Worm (Caenorhabditis elegans) whole organism, early embryonic: Measurements from ENCODE around the gene jhdm-1.

ENCODE experiments used
- B0310.2 ChIP-seq: sonication (generic microtip); optimal IDR thresholded peaks from 2 replicates; lab custom pipeline; 2016; ENCODE audit warnings: mild to moderate bottlenecking, missing genetic modification characterization, missing compliant biosample characterization
- F13C5.2 ChIP-seq: sonication (generic microtip); optimal IDR thresholded peaks from 2 replicates; lab custom pipeline; 2017; ENCODE audit warnings: mild to moderate bottlenecking, missing genetic modification characterization, inconsistent platforms, missing compliant biosample characterization
- aly-1 ChIP-seq: sonication (generic microtip); optimal IDR thresholded peaks from 2 replicates; lab custom pipeline; 2016; ENCODE audit warnings: missing genetic modification characterization, missing compliant biosample characterization
- ama-1 ChIP-seq: fragments of 150-350 bp; optimal IDR thresholded peaks from 2 replicates; lab custom pipeline; 2014
- ceh-13 ChIP-seq: fragments of 200-800 bp; sonication (Bioruptor generic); optimal IDR thresholded peaks from 2 replicates; lab custom pipeline; 2018; ENCODE audit warnings: mild to moderate bottlenecking, missing genetic modification characterization, missing compliant biosample characterization
- ceh-36 ChIP-seq: sonication (generic microtip); optimal IDR thresholded peaks from 2 replicates; lab custom pipeline; 2016; ENCODE audit warnings: missing genetic modification characterization, inconsistent platforms, missing compliant biosample characterization
- ets-7 ChIP-seq: sonication (generic microtip); optimal IDR thresholded peaks from 2 replicates; lab custom pipeline; 2016; ENCODE audit warnings: missing genotype, missing genetic modification characterization, missing compliant biosample characterization
- flt-1 ChIP-seq: fragments of 200-800 bp; sonication (Bioruptor generic); IDR thresholded peaks from 2 replicates; pipeline ENCODE4 v1.3.6; 2022; ENCODE audit warnings: missing genetic modification characterization, missing compliant biosample characterization
- hmbx-1 ChIP-seq: sonication (generic microtip); optimal IDR thresholded peaks from 2 replicates; lab custom pipeline; 2016; ENCODE audit warnings: mild to moderate bottlenecking, missing genetic modification characterization, missing compliant biosample characterization
- hmg-4 ChIP-seq: fragments of 200-800 bp; sonication (Bioruptor generic); optimal IDR thresholded peaks from 2 replicates; lab custom pipeline; 2018; ENCODE audit warnings: mild to moderate bottlenecking, missing genetic modification characterization, missing compliant biosample characterization
- hnd-1 ChIP-seq: sonication (generic microtip); optimal IDR thresholded peaks from 2 replicates; lab custom pipeline; 2016; ENCODE audit warnings: missing genetic modification characterization, missing compliant biosample characterization
- pes-1 ChIP-seq: fragments of 200-800 bp; sonication (Bioruptor generic); IDR thresholded peaks from 2 replicates; pipeline ENCODE4 v1.3.6; 2022; ENCODE audit warnings: missing genetic modification reagents, missing genetic modification characterization, missing compliant biosample characterization
- scrt-1 ChIP-seq: fragments of 200-800 bp; sonication (Bioruptor generic); IDR thresholded peaks from 2 replicates; pipeline ENCODE4 v1.3.6; 2022; ENCODE audit warnings: missing genetic modification characterization, missing compliant biosample characterization
- sea-1 ChIP-seq: fragments of 200-800 bp; sonication (Bioruptor generic); conservative IDR thresholded peaks from 2 replicates; pipeline ENCODE4 v1.3.6; 2022; ENCODE audit warnings: missing genetic modification characterization, missing compliant biosample characterization
- tbx-11 ChIP-seq: fragments of 200-800 bp; sonication (Bioruptor generic); IDR thresholded peaks from 2 replicates; pipeline ENCODE4 v1.3.6; 2022; ENCODE audit warnings: missing genetic modification characterization, missing compliant biosample characterization
- tbx-37 ChIP-seq: fragments of 200-800 bp; sonication (Bioruptor generic); conservative IDR thresholded peaks from 2 replicates; pipeline ENCODE4 v1.3.6; 2022; ENCODE audit warnings: missing genetic modification reagents, missing genetic modification characterization, missing compliant biosample characterization
- tra-4 ChIP-seq: sonication (generic microtip); optimal IDR thresholded peaks from 2 replicates; lab custom pipeline; 2017; ENCODE audit warnings: missing genetic modification characterization, missing compliant biosample characterization

jhdm-1 gene

DNA sequence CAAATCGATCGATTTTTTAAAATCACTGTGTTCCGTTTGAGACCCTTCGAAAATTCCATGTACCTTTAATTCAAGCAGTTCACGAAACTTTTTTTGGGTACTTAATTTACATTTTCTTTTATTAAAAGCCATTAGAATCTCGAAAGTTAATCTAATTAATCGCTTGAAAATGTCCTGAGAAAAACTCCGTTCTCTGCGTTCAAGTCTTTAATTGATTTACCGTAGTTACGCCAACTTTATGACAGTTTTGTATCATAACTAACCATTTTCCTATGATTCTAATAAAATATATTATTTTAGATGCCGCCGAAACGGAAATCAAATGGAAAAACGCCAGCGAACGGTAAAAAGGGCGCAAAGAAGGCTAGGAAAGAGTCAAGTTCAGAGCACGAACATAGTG is at the start of gene jhdm-1:
jhdm-1 (plus strand) TSS at position 301 of the 400 bp plus-strand sequence.
- TF ChIP-seq tbx-37 (GFP tag; lab: Robert Waterston, UW) = no peak
- TF ChIP-seq pes-1 (GFP tag; lab: Robert Waterston, UW) = no peak
- no peak for TF ChIP-seq ets-7 (tag; lab: Kevin White, UChicago)
- TF ChIP-seq hmg-4 (GFP tag; lab: Kevin White, UChicago) = no peak
- no peak for TF ChIP-seq hmbx-1

DNA sequence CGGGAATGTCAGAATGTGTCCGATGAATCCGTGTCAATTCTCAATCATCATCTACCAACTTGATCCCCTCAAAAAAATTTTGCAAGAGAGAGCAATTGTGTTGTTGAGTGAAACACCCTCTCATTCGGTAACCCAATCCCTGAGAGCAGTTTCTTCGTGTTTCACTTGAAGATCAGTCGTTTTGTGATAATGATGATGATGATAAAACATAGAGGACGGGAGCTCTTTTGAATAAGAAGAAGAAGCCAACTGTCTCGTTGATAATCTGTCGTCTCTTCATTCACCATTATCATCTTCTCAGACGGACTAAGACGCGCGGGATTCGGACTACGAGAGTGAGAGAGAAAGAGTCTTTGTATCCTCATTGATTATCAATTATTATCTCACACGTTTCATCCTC is 49.2 kb upstream of the jhdm-1 start:
- TF ChIP-seq F13C5.2 (no peak), ceh-36 (tag; lab: Kevin White, UChicago) (no peak), ama-1 (lab: Kevin White, UChicago) (no peak), hmbx-1 (no peak), ceh-13 (GFP tag; lab: Kevin White, UChicago) (no peak), aly-1 (tag; lab: Kevin White, UChicago) (no peak), tbx-11 (GFP tag; lab: Robert Waterston, UW) (no peak), hmg-4 (GFP tag; lab: Kevin White, UChicago) (no peak), tbx-37 (GFP tag; lab: Robert Waterston, UW) (no peak), sea-1 (GFP tag; lab: Robert Waterston, UW) (no peak), pes-1 (GFP tag; lab: Robert Waterston, UW) (no peak), scrt-1 (GFP tag; lab: Robert Waterston, UW) (no peak)

DNA sequence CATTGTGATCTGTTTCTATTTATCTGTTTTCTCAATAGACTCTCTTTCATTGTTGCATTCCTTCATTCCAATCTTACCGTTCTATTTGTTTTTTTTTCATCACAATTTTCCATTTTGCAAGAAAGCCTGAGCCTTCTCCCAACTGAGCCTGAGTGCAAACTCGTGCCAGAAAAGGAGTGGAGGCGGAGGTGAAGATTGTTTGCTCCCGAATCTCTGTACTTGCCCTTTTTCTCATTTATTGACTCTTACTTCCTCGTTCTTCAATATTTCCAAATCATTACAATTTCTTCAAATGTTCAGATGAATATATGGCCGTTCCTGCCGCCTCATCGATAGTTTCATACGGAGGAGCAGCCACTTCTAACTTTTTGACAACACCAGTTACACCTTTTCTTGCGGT is 47.5 kb upstream of the jhdm-1 start, which contains the start of gene let-756:
let-756 (plus strand) TSS at position 301 of the 400 bp plus-strand sequence.
- no peak for TF ChIP-seq hmg-4 (GFP tag; lab: Kevin White, UChicago)
- no peak for TF ChIP-seq hmbx-1
- TF ChIP-seq aly-1 (tag; lab: Kevin White, UChicago) = no peak
- no peak for TF ChIP-seq scrt-1 (GFP tag; lab: Robert Waterston, UW)
- TF ChIP-seq B0310.2 (tag; lab: Kevin White, UChicago) = no peak
- no peak for TF ChIP-seq ceh-13 (GFP tag; lab: Kevin White, UChicago)
- no peak for TF ChIP-seq F13C5.2
- TF ChIP-seq tbx-37 (GFP tag; lab: Robert Waterston, UW) = no peak
- no peak for TF ChIP-seq sea-1 (GFP tag; lab: Robert Waterston, UW)
- TF ChIP-seq ets-7 (tag; lab: Kevin White, UChicago) = no peak

DNA sequence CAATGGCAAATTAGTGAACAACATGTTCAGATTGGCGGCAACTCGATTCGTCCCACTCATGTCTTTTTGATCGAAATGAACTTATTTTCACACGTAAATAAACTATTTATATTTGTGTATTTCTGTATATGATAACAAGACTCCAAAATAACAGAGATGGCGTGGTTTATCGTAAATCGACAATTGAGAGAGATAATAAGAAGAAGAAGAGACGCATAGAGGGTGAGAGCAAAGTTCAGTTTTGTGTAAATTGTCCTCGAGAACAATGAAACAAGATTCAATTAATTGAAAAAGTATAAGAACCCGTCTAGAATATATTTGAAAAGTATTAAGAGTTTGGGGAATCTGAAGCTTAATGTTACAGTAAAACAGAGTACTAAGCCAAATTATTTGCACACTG is 42.9 kb upstream of the jhdm-1 start:
- TF ChIP-seq B0310.2 (tag; lab: Kevin White, UChicago) (no peak), hmg-4 (GFP tag; lab: Kevin White, UChicago) (no peak), hmbx-1 (no peak), scrt-1 (GFP tag; lab: Robert Waterston, UW) (no peak), aly-1 (tag; lab: Kevin White, UChicago) (no peak), tbx-37 (GFP tag; lab: Robert Waterston, UW) (no peak), tra-4 (tag; lab: Kevin White, UChicago) (no peak), ceh-36 (tag; lab: Kevin White, UChicago) (no peak), hnd-1 (no peak)

DNA sequence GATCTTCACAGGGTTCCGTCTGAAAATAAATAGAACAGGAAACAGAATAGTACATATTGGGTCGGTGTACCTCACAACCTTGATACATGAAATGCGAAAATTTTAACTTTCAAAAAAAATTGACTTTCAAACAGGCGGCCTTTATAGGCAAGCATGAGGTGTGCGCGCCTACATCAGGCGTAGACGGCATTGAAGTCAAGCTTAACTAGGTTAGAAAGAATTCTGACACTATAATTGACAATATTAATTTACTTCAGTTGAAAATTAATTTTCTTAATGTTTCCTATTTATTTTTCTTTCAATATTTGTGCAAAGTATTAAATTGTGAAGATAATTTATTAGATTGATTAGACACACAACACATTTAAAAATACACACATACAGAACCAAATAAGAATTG is 42.4 kb upstream of the jhdm-1 start, which contains the start of gene C05D11.5:
C05D11.5 (minus strand) TSS at position 101 of the 400 bp plus-strand sequence.
- TF ChIP-seq B0310.2 (tag; lab: Kevin White, UChicago) = no peak
- TF ChIP-seq tbx-11 (GFP tag; lab: Robert Waterston, UW) = no peak
- no peak for TF ChIP-seq sea-1 (GFP tag; lab: Robert Waterston, UW)
- TF ChIP-seq hmg-4 (GFP tag; lab: Kevin White, UChicago) = no peak
- TF ChIP-seq tra-4 (tag; lab: Kevin White, UChicago) = no peak
- TF ChIP-seq ceh-36 (tag; lab: Kevin White, UChicago) = no peak
- TF ChIP-seq tbx-37 (GFP tag; lab: Robert Waterston, UW) = no peak
- no peak for TF ChIP-seq hmbx-1
- no peak for TF ChIP-seq flt-1
- no peak for TF ChIP-seq aly-1 (tag; lab: Kevin White, UChicago)
- TF ChIP-seq hnd-1 = no peak
- no peak for TF ChIP-seq scrt-1 (GFP tag; lab: Robert Waterston, UW)
- TF ChIP-seq F13C5.2 = no peak
- no peak for TF ChIP-seq pes-1 (GFP tag; lab: Robert Waterston, UW)
- no peak for TF ChIP-seq ama-1 (lab: Kevin White, UChicago)

DNA sequence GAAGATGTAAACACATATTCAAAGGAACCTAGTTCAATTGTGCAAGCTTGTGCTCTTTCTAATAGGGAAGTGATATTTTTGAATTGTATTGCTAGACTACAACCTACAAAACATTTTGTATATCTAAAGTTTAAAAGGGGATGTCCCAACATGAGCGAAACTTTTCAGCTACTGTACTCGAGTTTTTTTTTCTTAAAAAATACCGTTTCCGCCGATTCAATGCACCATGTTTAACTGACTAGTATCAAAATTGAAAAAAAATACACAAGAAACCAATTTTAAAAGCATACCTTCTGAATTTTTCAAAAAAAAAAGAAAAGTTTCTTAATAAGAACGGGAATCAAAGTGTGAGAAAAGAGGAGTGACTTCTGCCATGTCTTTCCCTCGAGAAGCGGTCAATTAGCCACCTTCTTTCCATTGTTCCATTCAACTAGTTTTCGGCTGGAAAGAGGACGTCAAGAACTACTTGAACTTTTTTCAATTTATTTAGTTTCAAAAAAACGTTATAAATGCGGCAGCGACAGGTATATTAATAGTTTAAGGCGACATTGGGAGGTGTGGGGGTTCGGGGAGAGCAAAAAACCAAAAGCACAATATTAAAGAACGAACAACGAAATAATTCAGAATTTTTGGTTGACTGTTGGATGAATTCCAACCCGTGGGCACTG is 38.8 kb upstream of the jhdm-1 start, which contains the start of gene nas-4:
nas-4 (minus strand) TSS at position 351 of the 668 bp plus-strand sequence.
- TF ChIP-seq sea-1 (GFP tag; lab: Robert Waterston, UW) (no peak), tbx-11 (GFP tag; lab: Robert Waterston, UW) (no peak), hnd-1 (no peak), ets-7 (tag; lab: Kevin White, UChicago) (no peak), ceh-13 (GFP tag; lab: Kevin White, UChicago) (no peak), F13C5.2 (no peak), tbx-37 (GFP tag; lab: Robert Waterston, UW) (no peak), tra-4 (tag; lab: Kevin White, UChicago) (no peak), flt-1 (no peak), hmbx-1 (no peak), scrt-1 (GFP tag; lab: Robert Waterston, UW) (no peak)

DNA sequence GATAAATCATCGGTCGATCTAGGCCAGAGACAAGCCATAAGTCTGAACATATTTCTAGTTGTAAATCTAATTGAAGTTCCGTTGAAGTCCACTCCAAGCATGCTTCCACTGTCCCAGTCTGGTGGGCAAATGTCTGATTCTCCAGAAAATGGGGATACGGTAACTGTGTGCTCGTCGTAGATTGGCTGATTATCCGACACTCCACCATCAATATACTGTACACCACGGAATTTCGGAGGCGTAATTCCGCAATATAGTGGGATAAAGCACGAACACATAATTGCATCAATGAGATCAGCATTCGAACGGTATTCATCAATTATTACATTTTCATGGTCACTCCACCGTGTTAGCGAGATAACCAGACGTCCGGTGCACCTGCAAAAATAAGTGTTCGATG is 36.0 kb upstream of the jhdm-1 start:
- no peak for TF ChIP-seq aly-1 (tag; lab: Kevin White, UChicago)
- no peak for TF ChIP-seq scrt-1 (GFP tag; lab: Robert Waterston, UW)
- TF ChIP-seq F13C5.2 = no peak
- no peak for TF ChIP-seq hnd-1
- TF ChIP-seq sea-1 (GFP tag; lab: Robert Waterston, UW) = no peak
- no peak for TF ChIP-seq pes-1 (GFP tag; lab: Robert Waterston, UW)
- TF ChIP-seq hmbx-1 = no peak
- no peak for TF ChIP-seq tbx-37 (GFP tag; lab: Robert Waterston, UW)
